Worm (Caenorhabditis elegans): ENCODE data around the gene srt-50.

ce11 chrIV:15056081-15056586 is 18.4 kb upstream of the srt-50 start, which contains the start of gene Y41E3.19:
- TF ChIP-seq ztf-11 (tag; optimal IDR thresholded peaks at IDR 0.05) (no peak), fos-1 (tag; optimal IDR thresholded peaks at IDR 0.05) (no peak), nhr-11 (tag; optimal IDR thresholded peaks at IDR 0.05) (no peak), lin-13 (GFP tag; optimal IDR thresholded peaks at IDR 0.05) (no peak), nhr-10 (tag; optimal IDR thresholded peaks at IDR 0.05) (no peak), arid-1 (GFP tag; conservative IDR thresholded peaks at IDR 0.05) (no peak), pha-4 (GFP tag; IDR thresholded peaks at IDR 0.05) (no peak), pha-4 (tag; optimal IDR thresholded peaks at IDR 0.05) (no peak), vab-7 (GFP tag; IDR thresholded peaks at IDR 0.05) (no peak), aly-2 (tag; optimal IDR thresholded peaks at IDR 0.05) (no peak), unc-62 (GFP tag; optimal IDR thresholded peaks at IDR 0.05 in 1 of 2) (no peak), unc-62 (tag; optimal IDR thresholded peaks at IDR 0.05) (no peak), lir-3 (tag; optimal IDR thresholded peaks at IDR 0.05) (no peak), lsy-2 (tag; optimal IDR thresholded peaks at IDR 0.05) (no peak), egl-43 (GFP tag; IDR thresholded peaks at IDR 0.05) (no peak)
